Worm (Caenorhabditis elegans): ENCODE measurements around the gene C02D5.4.

ce11 chrIII:8529772-8530171 lies 22.2 kb upstream of the C02D5.4 start, which contains the start of gene ZC21.10:
- TF ChIP-seq ets-4 (tag; optimal IDR thresholded peaks at IDR 0.05) (no peak), tbx-2 (tag; optimal IDR thresholded peaks at IDR 0.05) (no peak), pros-1 (tag; optimal IDR thresholded peaks at IDR 0.05) (no peak), dve-1 (tag; optimal IDR thresholded peaks at IDR 0.05) (no peak), ceh-34 (tag; optimal IDR thresholded peaks at IDR 0.05) (no peak), Y22D7AL.16 (tag; optimal IDR thresholded peaks at IDR 0.05) (no peak), lin-11 (tag; optimal IDR thresholded peaks at IDR 0.05) (no peak), syd-9 (tag; optimal IDR thresholded peaks at IDR 0.05) (no peak), pha-4 (tag; optimal IDR thresholded peaks at IDR 0.05) (no peak)

Data from whole organism, late embryonic.